Worm (Caenorhabditis elegans): Measurements from ENCODE around the gene ndg-4.

The ndg-4 gene

DNA sequence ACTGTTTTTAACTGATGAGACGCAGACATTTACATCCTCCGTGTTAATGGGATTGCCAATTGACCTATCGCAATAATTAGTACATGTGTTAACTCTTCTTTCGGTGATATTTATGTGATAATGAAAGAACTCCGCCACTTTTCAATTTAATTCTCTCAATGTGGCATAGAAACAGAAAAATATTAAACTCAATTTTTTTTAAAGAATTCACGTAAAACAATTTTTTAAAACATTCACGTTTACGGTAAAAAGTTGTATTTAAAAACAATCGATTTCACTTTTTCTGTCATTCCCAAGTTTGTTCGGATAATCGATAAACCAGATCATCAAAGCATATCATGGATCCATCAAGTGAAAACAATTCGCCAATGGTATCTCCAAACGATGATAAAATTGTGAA, 1.6 kb upstream of the ndg-4 start, which contains the start of gene mstr-2:
mstr-2 (plus strand) TSS at position 301 of the 400 bp plus-strand sequence.
- no peak for TF ChIP-seq him-1 (tag; optimal IDR thresholded peaks at IDR 0.05)
- no peak for TF ChIP-seq dao-5 (tag; optimal IDR thresholded peaks at IDR 0.05)
- no peak for TF ChIP-seq W03F9.2 (tag; optimal IDR thresholded peaks at IDR 0.05)

DNA sequence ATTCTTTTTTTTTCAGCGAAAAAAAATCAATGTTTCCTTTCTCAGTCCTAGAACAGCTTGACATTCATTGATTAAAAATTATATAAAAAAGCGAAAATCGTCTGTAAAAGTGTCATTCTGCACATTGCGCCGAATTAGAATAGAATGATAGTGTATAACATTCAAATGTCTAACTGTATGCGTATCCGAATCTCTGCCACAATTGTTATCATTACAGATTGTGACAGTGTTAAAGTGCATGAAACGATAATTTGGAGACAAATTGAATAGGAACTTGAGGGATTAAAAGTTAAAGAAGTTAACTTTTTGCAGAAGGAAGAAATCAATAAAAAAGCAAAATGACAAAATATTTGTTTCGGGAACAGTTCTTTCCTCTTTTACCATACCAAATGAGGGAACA, 1.2 kb upstream of the ndg-4 start:
- TF ChIP-seq dao-5 (tag; optimal IDR thresholded peaks at IDR 0.05) (no peak), W03F9.2 (tag; optimal IDR thresholded peaks at IDR 0.05) (no peak)

DNA sequence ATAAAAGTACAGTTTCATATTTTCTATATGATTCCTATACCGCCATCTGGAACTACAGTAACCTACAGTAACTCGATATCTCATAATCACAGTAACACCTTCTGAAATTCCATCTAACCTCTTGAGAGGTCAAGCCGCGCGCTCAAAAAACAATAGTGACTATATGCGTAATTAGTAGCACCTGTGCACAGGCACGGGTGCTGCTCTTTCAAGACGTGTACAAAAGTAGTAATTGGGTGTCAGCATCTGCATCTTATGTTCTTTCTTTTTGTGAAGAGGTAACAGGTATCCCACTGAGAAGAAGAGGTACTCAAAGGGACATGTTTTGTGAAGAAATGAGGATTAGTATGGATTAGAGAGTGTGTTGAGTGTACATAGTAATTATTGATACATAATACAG, 5.8 kb downstream of the ndg-4 start:
- TF ChIP-seq him-1 (tag; optimal IDR thresholded peaks at IDR 0.05) (no peak), W03F9.2 (tag; optimal IDR thresholded peaks at IDR 0.05) (no peak), dao-5 (tag; optimal IDR thresholded peaks at IDR 0.05) (no peak)

DNA sequence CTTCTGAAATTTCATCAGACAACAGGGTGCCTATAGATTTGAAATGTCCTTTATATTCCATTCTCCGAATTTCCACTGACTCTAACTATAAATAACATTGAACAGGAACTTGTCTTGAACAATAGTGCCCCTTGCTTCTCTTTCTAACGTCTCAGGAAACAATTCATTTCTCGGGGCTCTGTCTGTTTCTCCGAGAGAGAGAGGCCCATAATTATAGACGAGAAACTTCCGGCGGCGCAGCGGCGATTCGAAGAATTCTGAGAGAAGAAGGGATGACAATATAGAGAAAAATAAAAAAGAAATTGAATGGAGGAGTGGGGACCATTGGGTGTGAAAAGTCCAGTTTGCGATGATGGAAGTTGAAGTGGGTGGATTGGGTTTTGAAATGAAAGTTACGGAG, 6.9 kb downstream of the ndg-4 start:
- no peak for TF ChIP-seq him-1 (tag; optimal IDR thresholded peaks at IDR 0.05)
- no peak for TF ChIP-seq dao-5 (tag; optimal IDR thresholded peaks at IDR 0.05)
- no peak for TF ChIP-seq W03F9.2 (tag; optimal IDR thresholded peaks at IDR 0.05)

DNA sequence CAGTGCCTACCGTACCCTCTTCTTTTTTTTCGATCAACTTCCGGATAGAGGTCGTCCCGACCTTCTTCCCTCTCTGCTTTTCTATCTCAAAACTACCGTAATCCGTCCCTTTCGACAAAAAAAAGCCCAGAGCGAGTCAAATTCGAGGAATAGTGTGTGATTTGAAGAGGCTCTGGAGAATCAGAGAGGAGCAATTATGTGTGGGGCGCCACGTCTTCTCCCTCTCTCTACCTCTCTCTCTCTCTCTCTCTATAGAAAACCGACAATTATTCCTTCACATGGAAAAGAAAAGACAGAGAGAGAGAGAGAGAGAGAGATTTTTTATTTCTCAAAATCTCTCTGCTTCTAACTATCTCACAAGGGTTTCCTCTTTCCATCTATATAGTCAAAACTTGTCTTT, 10.6 kb downstream of the ndg-4 start:
- TF ChIP-seq dao-5 (tag; optimal IDR thresholded peaks at IDR 0.05) (no peak), him-1 (tag; optimal IDR thresholded peaks at IDR 0.05) (no peak), W03F9.2 (tag; optimal IDR thresholded peaks at IDR 0.05) (no peak)

DNA sequence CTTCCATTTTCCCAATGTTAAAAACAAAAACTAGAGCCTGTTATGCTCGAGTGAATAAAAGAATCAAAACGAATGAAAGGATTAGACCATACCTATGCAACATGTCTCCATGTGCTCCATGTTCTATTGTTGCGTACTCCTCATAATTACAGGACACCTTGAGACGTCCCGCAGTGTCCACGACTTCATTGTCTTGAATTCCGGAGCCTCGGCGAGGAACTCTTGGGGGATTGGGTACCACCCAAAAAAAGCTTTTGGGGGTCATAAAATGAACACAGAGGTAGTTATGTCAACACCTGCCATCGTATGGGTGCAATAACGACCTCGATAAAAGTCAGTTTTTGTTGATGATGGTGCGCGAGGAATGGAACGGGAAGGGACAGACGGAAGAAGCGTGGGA, 12.3 kb downstream of the ndg-4 start:
- TF ChIP-seq W03F9.2 (tag; optimal IDR thresholded peaks at IDR 0.05) (no peak), dao-5 (tag; optimal IDR thresholded peaks at IDR 0.05) (no peak), him-1 (tag; optimal IDR thresholded peaks at IDR 0.05) (no peak)

DNA sequence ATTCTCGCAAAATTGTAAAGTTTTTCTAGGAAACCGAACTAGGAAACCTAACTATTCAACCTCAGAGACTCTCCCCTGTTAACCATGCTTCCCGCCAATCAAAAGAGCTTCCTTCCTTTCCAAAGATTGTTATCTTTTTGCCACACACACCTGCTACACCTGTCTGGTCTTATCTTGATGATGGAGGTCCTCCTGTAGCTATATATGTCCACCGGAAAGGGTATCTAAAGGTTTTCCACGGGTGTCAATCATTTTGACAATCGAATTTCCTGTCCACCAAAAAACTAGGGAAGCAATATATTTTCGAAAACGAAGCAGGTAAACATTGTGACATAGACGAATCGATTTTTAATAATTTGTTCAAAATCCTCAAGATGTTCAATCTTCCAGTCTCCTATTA, 13.4 kb downstream of the ndg-4 start:
- no peak for TF ChIP-seq W03F9.2 (tag; optimal IDR thresholded peaks at IDR 0.05)
- TF ChIP-seq him-1 (tag; optimal IDR thresholded peaks at IDR 0.05): no peak
- TF ChIP-seq dao-5 (tag; optimal IDR thresholded peaks at IDR 0.05): no peak

DNA sequence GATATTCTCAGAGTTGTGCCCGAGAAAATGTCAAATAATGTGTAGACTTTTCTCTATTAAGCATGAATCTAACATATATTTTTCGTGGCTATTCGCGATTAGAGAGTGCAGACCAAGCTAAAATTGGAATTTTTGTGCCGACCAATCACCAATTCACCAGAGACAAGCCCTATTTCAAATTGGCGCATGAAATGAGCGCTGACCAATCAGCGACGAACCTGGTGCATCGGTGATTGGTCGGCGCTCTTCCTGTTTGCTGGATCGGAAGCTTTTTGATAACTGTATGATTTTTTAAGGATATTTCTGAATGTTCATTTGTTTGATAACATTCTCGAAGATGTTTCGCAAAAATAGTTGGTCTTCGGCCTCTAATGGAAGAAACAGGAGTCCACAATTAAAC, 13.9 kb downstream of the ndg-4 start:
- TF ChIP-seq W03F9.2 (tag; optimal IDR thresholded peaks at IDR 0.05): no peak
- no peak for TF ChIP-seq dao-5 (tag; optimal IDR thresholded peaks at IDR 0.05)
- no peak for TF ChIP-seq him-1 (tag; optimal IDR thresholded peaks at IDR 0.05)

DNA sequence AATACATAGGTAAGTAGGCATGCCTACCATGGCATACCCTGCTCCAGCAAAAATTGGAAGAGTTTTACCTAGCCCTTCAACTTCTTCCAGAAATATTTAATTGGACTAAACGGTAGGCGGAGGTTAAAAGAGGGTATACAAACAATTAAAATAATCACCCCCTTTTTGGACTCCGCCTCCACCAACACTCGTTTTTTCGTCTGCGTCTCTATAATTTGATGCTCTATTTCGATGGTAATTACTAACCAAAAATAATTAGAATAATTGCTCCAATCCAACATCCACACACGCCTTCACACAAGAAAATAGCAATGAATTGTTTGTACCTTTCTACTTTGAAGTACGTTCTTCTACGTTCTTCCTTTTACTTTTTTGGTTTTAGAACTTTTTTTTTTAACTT, 14.4 kb downstream of the ndg-4 start:
- TF ChIP-seq him-1 (tag; optimal IDR thresholded peaks at IDR 0.05): no peak
- no peak for TF ChIP-seq dao-5 (tag; optimal IDR thresholded peaks at IDR 0.05)
- no peak for TF ChIP-seq W03F9.2 (tag; optimal IDR thresholded peaks at IDR 0.05)

DNA sequence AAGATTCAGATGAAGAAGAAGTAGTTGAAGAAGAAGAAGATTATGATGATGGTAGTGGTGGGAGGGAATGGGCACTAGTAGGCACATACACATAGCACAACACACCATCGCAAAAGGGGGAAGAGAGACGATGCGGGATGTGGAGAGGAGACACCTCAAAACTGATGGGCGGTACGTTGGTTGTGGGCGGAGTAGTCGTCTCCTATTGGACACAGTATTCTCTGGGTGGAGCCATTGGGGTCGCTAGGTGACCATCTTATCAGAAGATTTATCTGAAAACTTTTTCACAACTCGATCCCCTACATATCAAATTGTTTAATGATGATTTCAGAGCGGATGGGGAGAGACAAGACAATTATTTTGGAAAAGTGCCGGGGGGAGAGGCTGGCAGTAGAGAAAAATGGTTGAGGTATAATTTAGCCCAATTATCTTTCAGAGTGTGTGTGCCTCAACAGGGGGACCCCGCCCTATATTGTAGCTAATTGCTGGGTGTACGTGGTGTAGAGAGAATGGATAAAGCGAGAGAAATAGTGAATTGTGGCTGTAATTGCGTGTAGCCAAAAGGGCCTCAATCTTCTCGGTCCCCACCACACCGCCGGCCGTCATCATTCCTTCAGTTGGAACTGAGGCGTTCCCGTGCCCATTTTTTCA, 16.3 kb downstream of the ndg-4 start:
- no peak for TF ChIP-seq dao-5 (tag; optimal IDR thresholded peaks at IDR 0.05)

DNA sequence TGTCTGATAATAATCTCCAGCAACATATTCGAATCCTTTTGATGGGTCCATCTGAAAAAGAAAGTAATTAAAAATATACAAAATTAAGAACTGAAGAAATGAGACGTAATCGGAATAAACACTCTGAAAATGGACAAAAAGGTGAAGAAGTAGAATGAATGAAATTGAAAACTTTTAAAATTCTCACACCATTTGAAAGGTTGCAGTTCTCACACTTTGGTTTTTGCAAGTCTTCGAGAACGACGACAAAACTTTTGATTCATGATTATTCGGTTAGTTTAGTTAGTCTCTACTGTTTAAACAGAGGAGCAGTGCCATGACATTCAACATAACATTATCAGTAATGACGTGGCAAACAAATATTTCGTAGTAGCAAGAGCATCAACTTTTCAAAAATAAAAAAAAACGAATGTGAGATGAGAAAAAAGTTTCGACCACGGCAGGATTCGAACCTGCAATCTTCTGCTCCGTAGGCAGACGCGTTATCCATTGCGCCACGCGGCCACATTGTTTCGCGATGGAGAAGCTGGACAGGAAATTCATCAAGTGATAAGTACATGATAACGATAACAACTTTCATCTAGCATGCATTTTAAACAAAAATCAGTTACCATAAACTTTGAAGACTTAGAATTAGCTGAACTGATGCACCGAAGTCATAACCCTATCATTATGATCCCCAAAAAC, 17.1 kb downstream of the ndg-4 start, which contains the start of gene ceh-43:
ceh-43 (minus strand) TSS at position 51 of the 687 bp plus-strand sequence.
- TF ChIP-seq dao-5 (tag; optimal IDR thresholded peaks at IDR 0.05) (no peak), W03F9.2 (tag; optimal IDR thresholded peaks at IDR 0.05) (no peak), him-1 (tag; optimal IDR thresholded peaks at IDR 0.05) (no peak)

DNA sequence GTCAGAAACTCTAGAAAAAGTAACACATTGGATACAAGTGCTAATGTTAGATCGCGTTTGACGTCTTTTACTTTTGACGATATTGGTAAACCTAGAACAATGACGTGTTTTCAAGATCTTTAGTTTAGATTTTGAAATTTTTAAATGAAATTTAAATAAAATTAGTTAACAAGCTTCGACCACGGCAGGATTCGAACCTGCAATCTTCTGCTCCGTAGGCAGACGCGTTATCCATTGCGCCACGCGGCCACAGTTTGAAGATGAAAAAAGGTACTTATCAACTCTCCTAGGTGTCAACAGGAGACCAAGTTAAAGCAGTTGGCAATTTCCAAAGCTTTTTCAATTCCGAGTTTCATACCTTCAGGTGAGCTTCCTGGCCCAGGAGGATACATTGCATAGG, 17.8 kb downstream of the ndg-4 start:
- TF ChIP-seq dao-5 (tag; optimal IDR thresholded peaks at IDR 0.05) (peak; percentile 34), him-1 (tag; optimal IDR thresholded peaks at IDR 0.05) (no peak), W03F9.2 (tag; optimal IDR thresholded peaks at IDR 0.05) (peak; percentile 15)

DNA sequence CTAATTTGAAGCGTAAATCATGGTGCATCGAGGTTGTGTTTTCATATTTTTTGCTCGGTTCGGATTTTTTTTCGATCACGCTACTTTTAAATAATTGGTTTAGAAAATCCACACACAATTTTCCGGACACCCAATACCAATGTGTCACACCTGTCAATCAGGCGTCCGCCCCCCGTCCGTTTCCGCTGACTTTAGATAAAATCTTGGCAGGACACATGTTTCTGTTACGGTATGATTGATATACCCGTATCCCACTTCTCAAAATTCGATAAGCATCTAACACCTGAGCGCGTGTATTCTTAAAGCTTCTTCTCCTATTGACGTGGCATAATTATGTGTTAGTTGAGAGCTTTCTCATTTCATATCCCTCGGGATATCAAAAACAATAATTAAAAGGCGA, 19.1 kb downstream of the ndg-4 start:
- TF ChIP-seq dao-5 (tag; optimal IDR thresholded peaks at IDR 0.05): no peak
- no peak for TF ChIP-seq him-1 (tag; optimal IDR thresholded peaks at IDR 0.05)
- TF ChIP-seq W03F9.2 (tag; optimal IDR thresholded peaks at IDR 0.05): no peak

DNA sequence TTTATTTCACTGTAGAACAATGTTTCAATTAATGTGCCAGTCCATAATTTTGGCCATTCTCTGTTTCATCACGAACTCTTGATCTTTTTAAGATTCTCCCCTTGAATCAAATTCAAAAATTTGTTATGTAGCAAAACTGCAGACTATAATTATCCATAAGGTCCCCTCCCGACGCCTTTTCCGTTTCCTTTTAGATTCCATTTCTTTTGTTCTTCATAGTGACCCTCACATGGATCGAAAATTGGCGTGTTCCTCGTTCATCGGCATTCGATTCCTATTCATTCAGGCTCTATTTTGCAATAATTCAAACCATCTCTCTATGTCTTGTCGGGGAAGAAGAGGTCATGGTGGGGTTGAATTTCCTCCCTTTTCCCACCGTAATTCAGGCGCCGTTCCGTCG, 22.7 kb downstream of the ndg-4 start:
- TF ChIP-seq him-1 (tag; optimal IDR thresholded peaks at IDR 0.05) (no peak), dao-5 (tag; optimal IDR thresholded peaks at IDR 0.05) (no peak), W03F9.2 (tag; optimal IDR thresholded peaks at IDR 0.05) (no peak)

DNA sequence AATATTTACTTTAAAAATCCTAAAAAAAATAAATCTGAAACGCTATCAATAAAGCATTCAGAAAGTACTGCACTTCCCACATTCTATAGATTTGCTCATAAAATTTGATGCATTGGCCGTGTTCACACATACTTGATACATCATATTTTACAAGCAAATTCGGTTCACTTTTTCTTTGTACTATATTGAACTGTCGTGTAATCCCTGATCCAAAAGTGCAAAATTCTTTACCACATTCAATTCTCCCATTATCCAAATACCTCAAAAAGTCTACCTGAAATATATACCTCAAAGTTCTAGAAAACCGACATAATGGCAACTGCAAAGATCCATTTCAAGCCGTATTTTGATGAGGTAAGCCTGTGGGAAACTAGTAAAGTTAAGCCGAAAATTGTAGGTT, 25.4 kb downstream of the ndg-4 start, which contains the start of gene nex-3:
nex-3 (plus strand) TSS at position 301 of the 400 bp plus-strand sequence.
- TF ChIP-seq him-1 (tag; optimal IDR thresholded peaks at IDR 0.05) (no peak), dao-5 (tag; optimal IDR thresholded peaks at IDR 0.05) (no peak), W03F9.2 (tag; optimal IDR thresholded peaks at IDR 0.05) (no peak)

All from whole organism, L4/young adult.